Worm (Caenorhabditis elegans) whole organism, L1 larva: ENCODE measurements around the gene F21C10.10.

ENCODE experiments used
- C04F5.9 ChIP-seq: sonication (generic microtip); optimal IDR thresholded peaks from 2 replicates; lab custom pipeline; 2016; ENCODE audit warnings: missing genetic modification characterization, missing compliant biosample characterization
- F16B12.6 ChIP-seq: fragments of 150-350 bp; optimal IDR thresholded peaks from 2 replicates; lab custom pipeline; 2014; ENCODE audit warnings: missing biosample characterization, missing genetic modification characterization
- alr-1 ChIP-seq: fragments of 200-800 bp; sonication (Bioruptor generic); optimal IDR thresholded peaks from 2 replicates; lab custom pipeline; 2018; ENCODE audit warnings: borderline replicate concordance, mild to moderate bottlenecking, missing genetic modification characterization, missing compliant biosample characterization
- ceh-8 ChIP-seq: fragments of 200-800 bp; sonication (Bioruptor generic); optimal IDR thresholded peaks from 2 replicates; lab custom pipeline; 2018; ENCODE audit warnings: mild to moderate bottlenecking, missing genetic modification characterization, moderate library complexity, missing compliant biosample characterization
- ceh-90 ChIP-seq: sonication (generic microtip); optimal IDR thresholded peaks from 2 replicates; lab custom pipeline; 2016; ENCODE audit warnings: missing genetic modification characterization, missing compliant biosample characterization
- ces-1 ChIP-seq: fragments of 150-350 bp; optimal IDR thresholded peaks from 2 replicates; lab custom pipeline; 2014; ENCODE audit warnings: missing biosample characterization, missing genetic modification reagents, missing genetic modification characterization
- dsc-1 ChIP-seq: sonication (generic microtip); optimal IDR thresholded peaks from 2 replicates; lab custom pipeline; 2016; ENCODE audit warnings: mild to moderate bottlenecking, missing genetic modification characterization, missing compliant biosample characterization
- efl-1 ChIP-seq, 4 experiments: fragments of 150-350 bp; optimal IDR thresholded peaks in 3 of 4; peaks in 1 of 4; 1 replicate in 1 of 4; 2 replicates in 3 of 4; lab custom pipeline; 2014; ENCODE audit warnings: missing biosample characterization in 2 of 4, missing genetic modification characterization in 2 of 4, missing genetic modification reagents in 2 of 4
- egl-13 ChIP-seq: sonication (generic microtip); optimal IDR thresholded peaks from 2 replicates; lab custom pipeline; 2016; ENCODE audit warnings: missing genotype, missing genetic modification reagents, missing genetic modification characterization, missing compliant biosample characterization
- elt-2 ChIP-seq: sonication (generic microtip); optimal IDR thresholded peaks from 2 replicates; lab custom pipeline; 2016; ENCODE audit warnings: missing genetic modification characterization, mild to moderate bottlenecking, inconsistent platforms, missing compliant biosample characterization, missing genetic modification reagents
- fkh-10 ChIP-seq: sonication (generic microtip); optimal IDR thresholded peaks from 2 replicates; lab custom pipeline; 2017; ENCODE audit warnings: missing biosample characterization, missing genetic modification reagents, missing genetic modification characterization
- fkh-8 ChIP-seq: sonication (generic microtip); optimal IDR thresholded peaks from 2 replicates; lab custom pipeline; 2016; ENCODE audit warnings: mild to moderate bottlenecking, missing genetic modification characterization, missing compliant biosample characterization
- irx-1 ChIP-seq: sonication (generic microtip); optimal IDR thresholded peaks from 2 replicates; lab custom pipeline; 2016; ENCODE audit warnings: missing genetic modification characterization, missing compliant biosample characterization
- lin-14 ChIP-seq: fragments of 200-800 bp; sonication (Bioruptor generic); optimal IDR thresholded peaks from 2 replicates; lab custom pipeline; 2018; ENCODE audit warnings: mild to moderate bottlenecking, missing genetic modification characterization, moderate library complexity, missing compliant biosample characterization
- lin-35 ChIP-seq, 2 experiments: fragments of 150-350 bp; optimal IDR thresholded peaks; 2 replicates each; lab custom pipeline; 2014; ENCODE audit warnings: missing biosample characterization in 2 of 2, missing genetic modification characterization in 2 of 2, missing genetic modification reagents in 2 of 2
- lir-3 ChIP-seq: sonication (generic microtip); optimal IDR thresholded peaks from 2 replicates; lab custom pipeline; 2016; ENCODE audit warnings: mild to moderate bottlenecking, missing genetic modification characterization, moderate library complexity, missing compliant biosample characterization; ENCODE audit not compliant: poor library complexity
- mdl-1 ChIP-seq, 2 experiments: fragments of 150-350 bp; optimal IDR thresholded peaks; 2 replicates each; lab custom pipeline; 2014 to 2017; ENCODE audit warnings: missing biosample characterization in 2 of 2, missing genetic modification characterization in 2 of 2, inconsistent platforms in 1 of 2
- nhr-11 ChIP-seq: fragments of 150-350 bp; optimal IDR thresholded peaks from 2 replicates; lab custom pipeline; 2014; ENCODE audit warnings: missing biosample characterization, missing genetic modification characterization
- nhr-19 ChIP-seq: fragments of 200-800 bp; sonication (Bioruptor generic); conservative IDR thresholded peaks from 2 replicates; pipeline ENCODE4 v1.3.6; 2022; ENCODE audit warnings: missing genetic modification characterization, missing compliant biosample characterization
- nhr-20 ChIP-seq: sonication (generic microtip); optimal IDR thresholded peaks from 2 replicates; lab custom pipeline; 2016; ENCODE audit warnings: mild to moderate bottlenecking, missing genetic modification characterization, missing compliant biosample characterization
- nhr-28 ChIP-seq: fragments of 150-350 bp; optimal IDR thresholded peaks from 2 replicates; lab custom pipeline; 2014; ENCODE audit warnings: missing biosample characterization, missing genetic modification characterization
- nhr-47 ChIP-seq: sonication (generic microtip); optimal IDR thresholded peaks from 2 replicates; lab custom pipeline; 2016; ENCODE audit warnings: mild to moderate bottlenecking, missing genetic modification characterization, moderate library complexity, missing compliant biosample characterization
- nhr-71 ChIP-seq: sonication (generic microtip); optimal IDR thresholded peaks from 2 replicates; lab custom pipeline; 2016; ENCODE audit warnings: mild to moderate bottlenecking, missing genetic modification characterization, moderate library complexity, missing compliant biosample characterization
- nhr-84 ChIP-seq: sonication (generic microtip); optimal IDR thresholded peaks from 2 replicates; lab custom pipeline; 2017; ENCODE audit warnings: missing biosample characterization, missing genetic modification characterization
- pag-3 ChIP-seq: sonication (generic microtip); optimal IDR thresholded peaks from 2 replicates; lab custom pipeline; 2017; ENCODE audit warnings: missing genetic modification characterization, mild to moderate bottlenecking, missing compliant biosample characterization, antibody characterized with exemption, borderline replicate concordance; ENCODE audit not compliant: insufficient read depth
- pax-3 ChIP-seq: fragments of 200-800 bp; sonication (Bioruptor generic); optimal IDR thresholded peaks from 2 replicates; lab custom pipeline; 2018; ENCODE audit warnings: mild to moderate bottlenecking, missing genetic modification characterization, moderate library complexity, missing compliant biosample characterization
- sox-4 ChIP-seq: sonication (generic microtip); optimal IDR thresholded peaks from 2 replicates; lab custom pipeline; 2016; ENCODE audit warnings: missing genetic modification characterization, missing compliant biosample characterization
- sptf-1 ChIP-seq: fragments of 150-350 bp; optimal IDR thresholded peaks from 2 replicates; lab custom pipeline; 2014; ENCODE audit warnings: missing biosample characterization, missing genetic modification characterization
- swsn-7 ChIP-seq: sonication (generic microtip); optimal IDR thresholded peaks from 2 replicates; lab custom pipeline; 2016; ENCODE audit warnings: missing genetic modification characterization, missing compliant biosample characterization
- tlp-1 ChIP-seq: fragments of 150-350 bp; optimal IDR thresholded peaks from 2 replicates; lab custom pipeline; 2014; ENCODE audit warnings: missing biosample characterization, missing genetic modification characterization
- unc-86 ChIP-seq: sonication (generic microtip); optimal IDR thresholded peaks from 2 replicates; lab custom pipeline; 2016; ENCODE audit warnings: missing genetic modification characterization, missing compliant biosample characterization
- unc-98 ChIP-seq: fragments of 200-800 bp; sonication (Bioruptor generic); IDR thresholded peaks from 2 replicates; pipeline ENCODE4 v1.3.6; 2022; ENCODE audit warnings: missing genetic modification characterization, missing compliant biosample characterization
- xbp-1 ChIP-seq: sonication (generic microtip); optimal IDR thresholded peaks from 2 replicates; lab custom pipeline; 2016; ENCODE audit warnings: missing genetic modification characterization, missing compliant biosample characterization
- ztf-4 ChIP-seq: fragments of 150-350 bp; optimal IDR thresholded peaks from 2 replicates; lab custom pipeline; 2014; ENCODE audit warnings: missing biosample characterization, missing genetic modification characterization

Gene F21C10.10

DNA sequence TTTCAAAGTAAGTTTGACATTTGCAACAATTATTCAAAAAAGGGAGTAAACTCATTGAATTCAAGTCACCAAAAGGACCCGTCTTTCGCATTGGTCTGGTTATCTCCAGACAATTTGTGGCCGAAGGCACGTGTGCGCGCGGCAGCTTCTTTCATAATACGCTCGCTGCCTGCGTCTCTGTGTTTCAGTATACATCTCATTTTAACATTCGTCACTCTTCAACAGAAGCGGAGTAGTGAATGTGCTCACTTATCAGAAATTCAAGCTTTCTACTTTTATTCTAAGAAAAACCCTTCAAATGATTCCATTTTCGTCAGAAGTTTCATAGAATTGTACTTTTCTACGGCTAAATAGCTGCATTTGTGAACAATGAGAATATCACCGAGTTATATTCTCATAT, 32.5 kb downstream of the F21C10.10 start (continued):
- no peak for TF ChIP-seq alr-1 (tag; lab: Kevin White, UChicago)
- peak; percentile 40 to 46 for TF ChIP-seq efl-1 (optimal IDR thresholded peaks at IDR 0.05; lab: Kevin White, UChicago)
- TF ChIP-seq efl-1 (GFP tag; optimal IDR thresholded peaks at IDR 0.05 in 1 of 2; lab: Kevin White, UChicago) = peak; percentile 25 to 89
- no peak for TF ChIP-seq ceh-90 (tag; lab: Kevin White, UChicago)
- TF ChIP-seq lin-35 (GFP tag; optimal IDR thresholded peaks at IDR 0.05; lab: Kevin White, UChicago) = peak in 1 of 2 experiments; percentile 42
- TF ChIP-seq tlp-1 (tag; lab: Kevin White, UChicago) = no peak
- peak; percentile 38 for TF ChIP-seq ztf-4 (tag; lab: Kevin White, UChicago)
- TF ChIP-seq lir-3 (tag; lab: Kevin White, UChicago) = no peak
- TF ChIP-seq irx-1 (tag; lab: Kevin White, UChicago) = peak; percentile 24
- TF ChIP-seq xbp-1 (tag; lab: Kevin White, UChicago) = peak; percentile 64
- TF ChIP-seq pag-3 (tag; lab: Kevin White, UChicago) = peak; percentile 35
- peak; percentile 22; the same call in 1 of the 2 replicates for TF ChIP-seq nhr-19 (GFP tag; lab: Robert Waterston, UW)
- peak; percentile 9 for TF ChIP-seq ceh-8
- peak; percentile 65 for TF ChIP-seq swsn-7 (tag; lab: Kevin White, UChicago)
- TF ChIP-seq nhr-47 = peak; percentile 87
- TF ChIP-seq nhr-71 (tag; lab: Kevin White, UChicago) = peak; percentile 94

DNA sequence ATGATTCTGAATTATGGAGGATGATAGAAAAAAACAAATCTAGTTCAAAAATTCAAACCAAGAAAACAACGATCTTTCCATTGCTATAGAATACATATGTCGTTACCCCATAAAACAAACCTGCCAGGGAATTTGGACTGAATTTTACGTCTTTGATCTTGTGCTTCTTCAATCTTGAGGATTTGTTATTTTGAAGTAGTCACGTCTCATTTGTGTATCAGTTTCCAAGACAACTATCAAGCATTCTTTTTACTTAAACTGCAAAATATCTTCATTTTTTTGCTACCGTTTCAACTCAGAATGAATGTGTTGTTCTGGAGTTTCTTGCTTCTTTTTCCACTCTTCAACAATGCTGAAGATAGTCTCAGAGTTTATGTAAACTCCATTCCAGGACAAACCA, 34.7 kb downstream of the F21C10.10 start, which contains the start of gene F21C10.19:
TSS of gene F21C10.19 (plus strand) at position 301 of the 400 bp plus-strand sequence.
- TF ChIP-seq xbp-1 (tag; lab: Kevin White, UChicago) = no peak
- no peak for TF ChIP-seq fkh-10
- TF ChIP-seq pax-3 (tag; lab: Kevin White, UChicago) = no peak
- TF ChIP-seq unc-98 = no peak
- TF ChIP-seq mdl-1 (tag; optimal IDR thresholded peaks at IDR 0.05; lab: Kevin White, UChicago) = no peak
- TF ChIP-seq efl-1 (optimal IDR thresholded peaks at IDR 0.05; lab: Kevin White, UChicago) = no peak
- peak in 1 of 2 experiments; percentile 60 for TF ChIP-seq efl-1 (GFP tag; optimal IDR thresholded peaks at IDR 0.05 in 1 of 2; lab: Kevin White, UChicago)

DNA sequence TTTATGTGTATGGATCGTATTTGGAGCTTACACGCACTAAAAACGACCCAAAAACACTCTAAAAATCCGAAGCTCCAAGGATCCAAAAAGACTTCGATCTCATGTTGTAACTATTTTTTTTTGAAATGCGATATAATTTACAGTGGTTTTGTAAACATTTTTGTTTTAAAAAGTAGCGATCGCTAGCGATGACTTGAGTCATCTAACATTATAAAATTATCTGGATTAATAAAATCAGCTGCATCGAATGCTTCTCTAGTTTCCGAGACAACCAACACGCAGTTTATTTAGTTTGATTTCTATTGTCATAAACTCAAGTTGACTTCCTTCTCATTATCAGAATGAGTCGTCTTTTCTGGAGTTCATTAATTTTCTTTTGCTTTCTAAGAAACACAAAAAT, 36.0 kb downstream of the F21C10.10 start, which contains the start of gene F21C10.1:
TSS of gene F21C10.1 (plus strand) at position 301 of the 400 bp plus-strand sequence.
- no peak for TF ChIP-seq F16B12.6 (tag; lab: Kevin White, UChicago)

DNA sequence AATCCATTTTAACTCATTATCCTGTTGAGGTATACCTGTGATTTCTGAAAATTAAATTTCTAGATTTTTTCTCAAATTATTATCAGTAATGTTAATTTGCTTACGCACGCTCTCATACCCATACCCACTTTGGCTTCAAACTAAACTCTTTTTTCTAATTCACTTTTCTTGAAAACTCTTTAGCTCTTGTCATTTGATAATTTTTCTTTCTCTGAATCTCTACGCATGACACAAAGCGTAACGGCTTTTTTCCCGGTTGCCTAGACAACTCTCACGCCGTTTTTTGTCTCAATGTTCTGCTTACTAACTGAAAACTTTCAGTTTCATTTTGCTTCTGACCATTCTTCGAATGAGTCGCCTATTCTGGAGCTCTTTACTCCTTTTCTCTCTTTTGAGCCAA, 37.9 kb downstream of the F21C10.10 start, which contains the start of gene B0222.1:
TSS of gene B0222.1 (plus strand) at position 306 of the 400 bp plus-strand sequence.
- TF ChIP-seq nhr-47 (peak; percentile 62), C04F5.9 (no peak), ces-1 (no peak), nhr-71 (tag; lab: Kevin White, UChicago) (peak; percentile 72), egl-13 (tag; lab: Kevin White, UChicago) (no peak), nhr-11 (tag; lab: Kevin White, UChicago) (peak; percentile 59), elt-2 (tag; lab: Kevin White, UChicago) (no peak), nhr-20 (tag; lab: Kevin White, UChicago) (peak; percentile 79), dsc-1 (peak; percentile 29), fkh-8 (tag; lab: Kevin White, UChicago) (peak; percentile 95), pax-3 (tag; lab: Kevin White, UChicago) (peak; percentile 10), sptf-1 (tag; lab: Kevin White, UChicago) (no peak), nhr-84 (tag; lab: Kevin White, UChicago) (no peak), swsn-7 (tag; lab: Kevin White, UChicago) (peak; percentile 3), nhr-28 (tag; lab: Kevin White, UChicago) (no peak), lin-14 (GFP tag; lab: Kevin White, UChicago) (peak; percentile 6), sox-4 (tag; lab: Kevin White, UChicago) (peak; percentile 9), unc-86 (tag; lab: Kevin White, UChicago) (no peak)
